Worm (Caenorhabditis elegans) whole organism, late embryonic: ENCODE measurements around the gene str-103.

Experiments
- K09A11.1 ChIP-seq: sonication (generic microtip); optimal IDR thresholded peaks from 2 replicates; lab custom pipeline; 2017; ENCODE audit warnings: antibody characterized with exemption, mild to moderate bottlenecking, missing genetic modification characterization, missing compliant biosample characterization; ENCODE audit not compliant: insufficient read depth
- ama-1 ChIP-seq: fragments of 150-350 bp; optimal IDR thresholded peaks from 2 replicates; lab custom pipeline; 2014
- ceh-31 ChIP-seq: sonication (generic microtip); optimal IDR thresholded peaks from 2 replicates; lab custom pipeline; 2016; ENCODE audit warnings: missing genetic modification characterization, missing compliant biosample characterization
- ceh-34 ChIP-seq: sonication (generic microtip); optimal IDR thresholded peaks from 2 replicates; lab custom pipeline; 2016; ENCODE audit warnings: mild to moderate bottlenecking, missing genetic modification characterization, missing compliant biosample characterization
- che-1 ChIP-seq: sonication (generic microtip); optimal IDR thresholded peaks from 2 replicates; lab custom pipeline; 2016; ENCODE audit warnings: mild to moderate bottlenecking, missing genetic modification characterization, missing compliant biosample characterization
- elt-2 ChIP-seq: sonication (generic microtip); optimal IDR thresholded peaks from 2 replicates; lab custom pipeline; 2016; ENCODE audit warnings: missing genetic modification reagents, missing genetic modification characterization, missing compliant biosample characterization
- nhr-11 ChIP-seq: fragments of 150-350 bp; optimal IDR thresholded peaks from 2 replicates; lab custom pipeline; 2014; ENCODE audit warnings: missing biosample characterization, missing genetic modification characterization
- npax-4 ChIP-seq: sonication (generic microtip); optimal IDR thresholded peaks from 2 replicates; lab custom pipeline; 2016; ENCODE audit warnings: missing genetic modification characterization, missing compliant biosample characterization
- sox-2 ChIP-seq: fragments of 200-800 bp; sonication (Bioruptor generic); IDR thresholded peaks from 2 replicates; pipeline ENCODE4 v1.3.6; 2022; ENCODE audit warnings: missing genetic modification reagents, missing genetic modification characterization, missing compliant biosample characterization
- syd-9 ChIP-seq: sonication (generic microtip); optimal IDR thresholded peaks from 2 replicates; lab custom pipeline; 2016; ENCODE audit warnings: mild to moderate bottlenecking, missing genetic modification characterization, moderate library complexity, missing compliant biosample characterization
- unc-86 ChIP-seq: sonication (generic microtip); optimal IDR thresholded peaks from 2 replicates; lab custom pipeline; 2016; ENCODE audit warnings: missing genetic modification characterization, missing compliant biosample characterization

- TF ChIP-seq elt-2 (tag; lab: Kevin White, UChicago) = no peak
- no peak for TF ChIP-seq ama-1 (lab: Kevin White, UChicago)
- TF ChIP-seq nhr-11 (tag; lab: Kevin White, UChicago) = no peak
- no peak for TF ChIP-seq ceh-31 (tag; lab: Kevin White, UChicago)
- no peak for TF ChIP-seq che-1 (tag; lab: Kevin White, UChicago)
- TF ChIP-seq ceh-34 = no peak
- no peak for TF ChIP-seq K09A11.1 (tag; lab: Kevin White, UChicago)
- no peak for TF ChIP-seq npax-4 (tag; lab: Kevin White, UChicago)
- TF ChIP-seq unc-86 (tag; lab: Kevin White, UChicago) = no peak
- no peak for TF ChIP-seq syd-9 (tag; lab: Kevin White, UChicago)
- no peak for TF ChIP-seq sox-2
Observed at ce11 chrV:16115381-16115780, 3.1 kb downstream of the str-103 start, which contains the start of gene str-25.
